Worm (Caenorhabditis elegans) whole organism, L3 larva: ENCODE data around the gene Y48A6C.4.

Source experiments
- R02D3.7 ChIP-seq: fragments of 150-350 bp; optimal IDR thresholded peaks from 2 replicates; lab custom pipeline; 2014; ENCODE audit warnings: missing biosample characterization, missing genetic modification characterization
- ZK546.5 ChIP-seq: sonication (generic microtip); optimal IDR thresholded peaks from 2 replicates; lab custom pipeline; 2017; ENCODE audit warnings: missing biosample characterization, missing genetic modification characterization
- aly-2 ChIP-seq: fragments of 150-350 bp; optimal IDR thresholded peaks from 2 replicates; lab custom pipeline; 2014; ENCODE audit warnings: missing biosample characterization, missing genetic modification characterization
- ama-1 ChIP-seq: fragments of 150-350 bp; optimal IDR thresholded peaks from 2 replicates; lab custom pipeline; 2018
- ceh-16 ChIP-seq: sonication (generic microtip); optimal IDR thresholded peaks from 2 replicates; lab custom pipeline; 2017; ENCODE audit warnings: missing biosample characterization, missing genetic modification characterization
- ceh-28 ChIP-seq: fragments of 150-350 bp; optimal IDR thresholded peaks from 2 replicates; lab custom pipeline; 2014; ENCODE audit warnings: missing biosample characterization, missing genetic modification reagents, missing genetic modification characterization
- ceh-82 ChIP-seq: fragments of 150-350 bp; optimal IDR thresholded peaks from 2 replicates; lab custom pipeline; 2014; ENCODE audit warnings: missing biosample characterization, missing genetic modification characterization
- ceh-9 ChIP-seq: sonication (generic microtip); optimal IDR thresholded peaks from 2 replicates; lab custom pipeline; 2018; ENCODE audit warnings: missing biosample characterization, missing genetic modification characterization
- daf-12 ChIP-seq: fragments of 150-350 bp; optimal IDR thresholded peaks from 2 replicates; lab custom pipeline; 2014; ENCODE audit warnings: missing biosample characterization, missing genetic modification reagents, missing genetic modification characterization
- egl-27 ChIP-seq: sonication (generic microtip); optimal IDR thresholded peaks from 4 replicates; lab custom pipeline; 2017; ENCODE audit warnings: missing biosample characterization, missing genetic modification reagents, missing genetic modification characterization
- egl-5 ChIP-seq: fragments of 150-350 bp; optimal IDR thresholded peaks from 2 replicates; lab custom pipeline; 2017; ENCODE audit warnings: missing biosample characterization, missing genetic modification reagents, missing genetic modification characterization, inconsistent platforms
- elt-1 ChIP-seq: fragments of 150-350 bp; optimal IDR thresholded peaks from 2 replicates; lab custom pipeline; 2014; ENCODE audit warnings: missing biosample characterization, missing genetic modification characterization
- elt-2 ChIP-seq: sonication (generic microtip); optimal IDR thresholded peaks from 2 replicates; lab custom pipeline; 2016; ENCODE audit warnings: missing genetic modification reagents, mild to moderate bottlenecking, missing genetic modification characterization, missing compliant biosample characterization
- elt-3 ChIP-seq, 3 experiments: fragments of 150-350 bp in 1 of 3; sonication (generic microtip) in 2 of 3; optimal IDR thresholded peaks; 2 replicates in 2 of 3; 4 replicates in 1 of 3; lab custom pipeline; 2014 to 2017; ENCODE audit warnings: missing biosample characterization in 3 of 3, missing genetic modification characterization in 3 of 3
- eor-1 ChIP-seq, 2 experiments: fragments of 150-350 bp; optimal IDR thresholded peaks; 2 replicates each; lab custom pipeline; 2014 to 2018; ENCODE audit warnings: missing biosample characterization in 2 of 2, missing genetic modification characterization in 2 of 2
- fkh-10 ChIP-seq: sonication (generic microtip); optimal IDR thresholded peaks from 2 replicates; lab custom pipeline; 2017; ENCODE audit warnings: missing biosample characterization, missing genetic modification reagents, missing genetic modification characterization
- fos-1 ChIP-seq: fragments of 150-350 bp; optimal IDR thresholded peaks from 2 replicates; lab custom pipeline; 2014; ENCODE audit warnings: missing biosample characterization, missing genetic modification characterization
- hmg-11 ChIP-seq: sonication (generic microtip); optimal IDR thresholded peaks from 2 replicates; lab custom pipeline; 2016; ENCODE audit warnings: missing genetic modification characterization, missing compliant biosample characterization
- jun-1 ChIP-seq: fragments of 150-350 bp; optimal IDR thresholded peaks from 2 replicates; lab custom pipeline; 2014; ENCODE audit warnings: missing biosample characterization, missing genetic modification reagents, missing genetic modification characterization
- lin-15B ChIP-seq: fragments of 150-350 bp; optimal IDR thresholded peaks from 2 replicates; lab custom pipeline; 2014; ENCODE audit warnings: missing biosample characterization, missing genetic modification characterization
- lin-39 ChIP-seq: fragments of 150-350 bp; optimal IDR thresholded peaks from 2 replicates; lab custom pipeline; 2018; ENCODE audit warnings: missing biosample characterization, missing genetic modification reagents, missing genetic modification characterization
- lsy-12 ChIP-seq: sonication (generic microtip); optimal IDR thresholded peaks from 2 replicates; lab custom pipeline; 2016; ENCODE audit warnings: mild to moderate bottlenecking, missing genetic modification characterization, missing compliant biosample characterization
- mml-1 ChIP-seq: fragments of 150-350 bp; sonication (generic microtip); optimal IDR thresholded peaks from 3 replicates; lab custom pipeline; 2014; ENCODE audit warnings: missing biosample characterization, missing genetic modification characterization
- nfya-1 ChIP-seq: sonication (generic microtip); optimal IDR thresholded peaks from 2 replicates; lab custom pipeline; 2017; ENCODE audit warnings: missing genetic modification characterization, mild to moderate bottlenecking, missing compliant biosample characterization, antibody characterized with exemption, moderate library complexity; ENCODE audit not compliant: insufficient read depth
- nhr-12 ChIP-seq: fragments of 150-350 bp; optimal IDR thresholded peaks from 2 replicates; lab custom pipeline; 2014; ENCODE audit warnings: missing biosample characterization, missing genetic modification characterization
- nhr-23 ChIP-seq: fragments of 150-350 bp; optimal IDR thresholded peaks from 2 replicates; lab custom pipeline; 2014; ENCODE audit warnings: missing biosample characterization, missing genetic modification reagents, missing genetic modification characterization
- nhr-237 ChIP-seq: fragments of 150-350 bp; optimal IDR thresholded peaks from 2 replicates; lab custom pipeline; 2014; ENCODE audit warnings: missing biosample characterization, missing genetic modification characterization
- nhr-25 ChIP-seq: sonication (generic microtip); optimal IDR thresholded peaks from 2 replicates; lab custom pipeline; 2017; ENCODE audit warnings: missing biosample characterization, missing genetic modification characterization
- nhr-43 ChIP-seq: sonication (generic microtip); optimal IDR thresholded peaks from 2 replicates; lab custom pipeline; 2016; ENCODE audit warnings: mild to moderate bottlenecking, missing genetic modification characterization, missing compliant biosample characterization; ENCODE audit not compliant: poor library complexity, severe bottlenecking
- nhr-67 ChIP-seq: fragments of 150-350 bp; optimal IDR thresholded peaks from 2 replicates; lab custom pipeline; 2014; ENCODE audit warnings: missing biosample characterization, missing genetic modification characterization
- nhr-76 ChIP-seq: fragments of 150-350 bp; sonication (generic microtip); optimal IDR thresholded peaks from 5 replicates; lab custom pipeline; 2014; ENCODE audit warnings: missing biosample characterization, missing genetic modification characterization
- nhr-77 ChIP-seq: fragments of 150-350 bp; optimal IDR thresholded peaks from 2 replicates; lab custom pipeline; 2014; ENCODE audit warnings: missing biosample characterization, missing genetic modification characterization
- pha-4 ChIP-seq: fragments of 150-350 bp; optimal IDR thresholded peaks from 2 replicates; lab custom pipeline; 2014; ENCODE audit warnings: missing biosample characterization, missing genetic modification reagents, missing genetic modification characterization
- pqm-1 ChIP-seq: fragments of 150-350 bp; optimal IDR thresholded peaks from 2 replicates; lab custom pipeline; 2017; ENCODE audit warnings: missing biosample characterization, missing genetic modification characterization, inconsistent platforms
- skn-1 ChIP-seq: fragments of 150-350 bp; optimal IDR thresholded peaks from 2 replicates; lab custom pipeline; 2014; ENCODE audit warnings: missing biosample characterization, missing genetic modification characterization
- snpc-4 ChIP-seq: fragments of 150-350 bp; optimal IDR thresholded peaks from 2 replicates; lab custom pipeline; 2014; ENCODE audit warnings: missing biosample characterization, missing genetic modification characterization
- tbx-2 ChIP-seq: sonication (generic microtip); optimal IDR thresholded peaks from 2 replicates; lab custom pipeline; 2016; ENCODE audit warnings: mild to moderate bottlenecking, missing genetic modification characterization, missing compliant biosample characterization
- unc-39 ChIP-seq: sonication (generic microtip); optimal IDR thresholded peaks from 4 replicates; lab custom pipeline; 2017; ENCODE audit warnings: missing biosample characterization, missing genetic modification characterization
- unc-62 ChIP-seq: fragments of 150-350 bp; sonication (generic microtip); optimal IDR thresholded peaks from 4 replicates; lab custom pipeline; 2014; ENCODE audit warnings: missing biosample characterization, missing genetic modification reagents, missing genetic modification characterization
- zag-1 ChIP-seq: fragments of 150-350 bp; optimal IDR thresholded peaks from 2 replicates; lab custom pipeline; 2014; ENCODE audit warnings: missing biosample characterization, missing genetic modification characterization
- ztf-11 ChIP-seq: fragments of 150-350 bp; optimal IDR thresholded peaks from 2 replicates; lab custom pipeline; 2014; ENCODE audit warnings: missing biosample characterization, missing genetic modification characterization
- ztf-4 ChIP-seq: fragments of 150-350 bp; optimal IDR thresholded peaks from 2 replicates; lab custom pipeline; 2014; ENCODE audit warnings: missing biosample characterization, missing genetic modification characterization

Y48A6C.4 gene

DNA sequence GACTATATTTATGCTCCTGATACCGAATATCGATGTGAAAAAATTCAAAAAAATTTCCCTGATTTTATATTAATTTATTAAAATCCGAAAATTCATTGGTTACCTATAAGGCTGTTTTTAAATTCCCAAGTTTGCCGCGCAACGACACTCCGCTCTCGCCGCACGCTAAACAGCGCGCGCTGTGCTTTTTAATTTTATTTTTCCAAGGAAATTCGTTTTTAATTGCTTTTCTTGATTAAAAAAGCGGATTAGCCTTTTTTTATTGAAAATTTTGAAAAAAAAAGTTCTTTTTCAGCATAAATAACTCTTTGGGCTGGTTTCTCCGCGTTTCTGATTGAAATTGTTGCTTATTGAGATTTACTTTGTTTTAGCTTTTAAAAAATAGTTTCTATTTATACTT is 12.3 kb upstream of the Y48A6C.4 start:
- no peak for TF ChIP-seq daf-12
- TF ChIP-seq eor-1 (tag; optimal IDR thresholded peaks at IDR 0.05; lab: Kevin White, UChicago) = no peak
- TF ChIP-seq ama-1 (lab: Kevin White, UChicago) = no peak
- TF ChIP-seq R02D3.7 (tag; lab: Kevin White, UChicago) = no peak
- TF ChIP-seq ceh-16 (tag; lab: Kevin White, UChicago) = no peak
- no peak for TF ChIP-seq nhr-43
- TF ChIP-seq ztf-11 (tag; lab: Kevin White, UChicago) = no peak
- TF ChIP-seq ZK546.5 = no peak
- no peak for TF ChIP-seq unc-62 (GFP tag; lab: Kevin White, UChicago)
- no peak for TF ChIP-seq nhr-25 (tag; lab: Kevin White, UChicago)
- TF ChIP-seq egl-5 (tag; lab: Kevin White, UChicago) = no peak
- TF ChIP-seq ceh-28 = no peak
- no peak for TF ChIP-seq skn-1 (tag; lab: Kevin White, UChicago)
- TF ChIP-seq mml-1 (tag; lab: Kevin White, UChicago) = no peak
- TF ChIP-seq pqm-1 = no peak
- TF ChIP-seq egl-27 (tag; lab: Kevin White, UChicago) = no peak
- TF ChIP-seq nfya-1 (tag; lab: Kevin White, UChicago) = no peak

DNA sequence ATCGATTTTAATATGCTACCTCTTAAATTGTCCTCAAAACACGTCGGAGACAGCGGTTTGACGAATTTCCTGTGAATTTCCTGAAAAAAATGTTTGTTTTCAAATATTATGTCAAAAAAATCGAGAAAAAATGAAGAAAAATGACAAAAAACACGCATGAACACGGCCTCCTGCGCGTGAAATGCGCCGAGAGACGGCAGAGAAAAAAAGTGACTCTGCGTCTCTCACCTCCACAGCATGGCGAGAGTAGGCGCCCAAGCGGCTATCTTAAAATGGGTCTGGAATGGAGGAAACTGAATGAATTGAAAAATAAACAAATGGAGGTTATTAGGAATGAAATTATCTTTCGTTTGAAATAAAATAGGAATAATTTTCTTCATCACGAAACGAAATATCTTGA is 8.8 kb upstream of the Y48A6C.4 start:
- TF ChIP-seq pha-4 (tag; lab: Kevin White, UChicago) (peak; percentile 45), daf-12 (no peak), tbx-2 (no peak), egl-27 (tag; lab: Kevin White, UChicago) (no peak), unc-39 (no peak), ceh-82 (tag; lab: Kevin White, UChicago) (peak; percentile 21), nhr-237 (tag; lab: Kevin White, UChicago) (no peak), lin-39 (tag; lab: Kevin White, UChicago) (peak; percentile 18), nhr-23 (tag; lab: Kevin White, UChicago) (peak; percentile 64), ceh-16 (tag; lab: Kevin White, UChicago) (no peak), elt-3 (tag; optimal IDR thresholded peaks at IDR 0.05; lab: Kevin White, UChicago) (no peak), skn-1 (tag; lab: Kevin White, UChicago) (no peak), elt-2 (tag; lab: Kevin White, UChicago) (peak; percentile 38), nhr-12 (no peak), snpc-4 (tag; lab: Kevin White, UChicago) (peak; percentile 56), eor-1 (tag; optimal IDR thresholded peaks at IDR 0.05; lab: Kevin White, UChicago) (no peak), nhr-67 (tag; lab: Kevin White, UChicago) (no peak), lin-15B (tag; lab: Kevin White, UChicago) (peak; percentile 66), mml-1 (tag; lab: Kevin White, UChicago) (no peak), nhr-77 (tag; lab: Kevin White, UChicago) (peak; percentile 57), nfya-1 (tag; lab: Kevin White, UChicago) (peak; percentile 51), ceh-9 (tag; lab: Kevin White, UChicago) (no peak), lsy-12 (tag; lab: Kevin White, UChicago) (peak; percentile 26), R02D3.7 (tag; lab: Kevin White, UChicago) (peak; percentile 40), zag-1 (tag; lab: Kevin White, UChicago) (no peak), ceh-28 (peak; percentile 25), nhr-76 (tag; lab: Kevin White, UChicago) (no peak), jun-1 (peak; percentile 37), hmg-11 (peak; percentile 67), aly-2 (no peak), elt-1 (tag; lab: Kevin White, UChicago) (no peak), ztf-4 (no peak), nhr-43 (peak; percentile 69), fos-1 (tag; lab: Kevin White, UChicago) (no peak), ztf-11 (tag; lab: Kevin White, UChicago) (no peak), fkh-10 (no peak), nhr-25 (tag; lab: Kevin White, UChicago) (peak; percentile 25)
